Worm (Caenorhabditis elegans) whole organism, mixed stage, embryonic: Measurements from ENCODE around the gene H25P19.1.

ENCODE experiments used
- blmp-1 ChIP-seq: fragments of 150-350 bp; optimal IDR thresholded peaks from 2 replicates; lab custom pipeline; 2014; ENCODE audit warnings: missing biosample characterization, missing genetic modification characterization
- ces-1 ChIP-seq: fragments of 150-350 bp; optimal IDR thresholded peaks from 2 replicates; lab custom pipeline; 2014; ENCODE audit warnings: missing biosample characterization, missing genetic modification reagents, missing genetic modification characterization
- lsy-2 ChIP-seq: fragments of 150-350 bp; optimal IDR thresholded peaks from 2 replicates; lab custom pipeline; 2014; ENCODE audit warnings: missing biosample characterization, missing genetic modification characterization
- nhr-12 ChIP-seq: fragments of 150-350 bp; optimal IDR thresholded peaks from 2 replicates; lab custom pipeline; 2014; ENCODE audit warnings: missing biosample characterization, missing genetic modification characterization
- snpc-4 ChIP-seq: fragments of 150-350 bp; optimal IDR thresholded peaks from 2 replicates; lab custom pipeline; 2014; ENCODE audit warnings: missing biosample characterization, missing genetic modification characterization
- unc-39 ChIP-seq: fragments of 150-350 bp; optimal IDR thresholded peaks from 2 replicates; lab custom pipeline; 2014; ENCODE audit warnings: missing biosample characterization, missing genetic modification characterization
- ztf-11 ChIP-seq: fragments of 150-350 bp; optimal IDR thresholded peaks from 2 replicates; lab custom pipeline; 2014; ENCODE audit warnings: missing biosample characterization, missing genetic modification characterization

- TF ChIP-seq ztf-11 = no peak
- TF ChIP-seq ces-1 (GFP tag; lab: Kevin White, UChicago) = no peak
- TF ChIP-seq lsy-2 (tag; lab: Kevin White, UChicago) = no peak
- TF ChIP-seq snpc-4 (tag; lab: Kevin White, UChicago) = no peak
- TF ChIP-seq blmp-1 = no peak
- TF ChIP-seq nhr-12 (tag; lab: Kevin White, UChicago) = no peak
- TF ChIP-seq unc-39 (tag; lab: Kevin White, UChicago) = no peak
Measured at ce11 chrV:646888-647287, 40.6 kb upstream of the H25P19.1 start, which contains the start of gene ugt-42.
